Fruit fly (Drosophila melanogaster) whole organism: ENCODE measurements around the gene CG17272.

Experiments used
- Dll ChIP-seq: fragments of >200 bp; optimal IDR thresholded peaks from 2 replicates; lab custom pipeline; 2017
- pan ChIP-seq: fragments of >200 bp; optimal IDR thresholded peaks from 2 replicates; lab custom pipeline; 2017

DNA sequence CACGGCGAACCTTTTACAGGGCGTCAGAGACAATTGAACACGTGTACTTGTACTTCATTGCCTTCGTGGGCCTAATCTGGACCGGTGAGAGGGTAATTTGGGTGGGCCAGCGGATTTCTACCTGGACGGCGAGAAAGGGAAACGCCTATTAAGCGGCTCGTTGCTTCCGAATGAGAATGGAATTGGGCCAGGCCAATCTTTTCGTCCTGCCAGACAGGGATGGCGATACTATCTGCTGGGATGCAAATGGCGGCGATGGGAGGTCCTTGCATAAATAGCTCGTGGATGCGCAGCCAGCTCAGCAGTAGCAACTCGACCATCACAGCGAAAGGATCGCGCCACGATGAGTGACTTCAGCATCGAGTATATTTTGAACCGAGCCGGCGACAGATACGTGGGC, 22.7 kb upstream of the CG17272 start, which contains the start of gene CG15696:
- no peak for TF ChIP-seq pan (lab: Kevin White, UChicago)
- no peak for TF ChIP-seq Dll
